Worm (Caenorhabditis elegans) whole organism, L3 larva: ENCODE results near the gene rip-1.
A peak's percentile ranks its signal among the peaks of the same experiment; 100 is the strongest.

Source experiments
- ZK546.5 ChIP-seq: sonication (generic microtip); optimal IDR thresholded peaks from 2 replicates; lab custom pipeline; 2017; ENCODE audit warnings: missing biosample characterization, missing genetic modification characterization
- aly-2 ChIP-seq: fragments of 150-350 bp; optimal IDR thresholded peaks from 2 replicates; lab custom pipeline; 2014; ENCODE audit warnings: missing biosample characterization, missing genetic modification characterization
- ama-1 ChIP-seq: fragments of 150-350 bp; optimal IDR thresholded peaks from 2 replicates; lab custom pipeline; 2018
- ceh-16 ChIP-seq: sonication (generic microtip); optimal IDR thresholded peaks from 2 replicates; lab custom pipeline; 2017; ENCODE audit warnings: missing biosample characterization, missing genetic modification characterization
- ceh-82 ChIP-seq: fragments of 150-350 bp; optimal IDR thresholded peaks from 2 replicates; lab custom pipeline; 2014; ENCODE audit warnings: missing biosample characterization, missing genetic modification characterization
- ceh-9 ChIP-seq: sonication (generic microtip); optimal IDR thresholded peaks from 2 replicates; lab custom pipeline; 2018; ENCODE audit warnings: missing biosample characterization, missing genetic modification characterization
- daf-12 ChIP-seq: fragments of 150-350 bp; optimal IDR thresholded peaks from 2 replicates; lab custom pipeline; 2014; ENCODE audit warnings: missing biosample characterization, missing genetic modification reagents, missing genetic modification characterization
- egl-27 ChIP-seq: sonication (generic microtip); optimal IDR thresholded peaks from 4 replicates; lab custom pipeline; 2017; ENCODE audit warnings: missing biosample characterization, missing genetic modification reagents, missing genetic modification characterization
- egl-5 ChIP-seq: fragments of 150-350 bp; optimal IDR thresholded peaks from 2 replicates; lab custom pipeline; 2017; ENCODE audit warnings: missing biosample characterization, missing genetic modification reagents, missing genetic modification characterization, inconsistent platforms
- elt-1 ChIP-seq: fragments of 150-350 bp; optimal IDR thresholded peaks from 2 replicates; lab custom pipeline; 2014; ENCODE audit warnings: missing biosample characterization, missing genetic modification characterization
- elt-2 ChIP-seq: sonication (generic microtip); optimal IDR thresholded peaks from 2 replicates; lab custom pipeline; 2016; ENCODE audit warnings: missing genetic modification reagents, mild to moderate bottlenecking, missing genetic modification characterization, missing compliant biosample characterization
- elt-3 ChIP-seq, 3 experiments: fragments of 150-350 bp in 1 of 3; sonication (generic microtip) in 2 of 3; optimal IDR thresholded peaks; 2 replicates in 2 of 3; 4 replicates in 1 of 3; lab custom pipeline; 2014 to 2017; ENCODE audit warnings: missing biosample characterization in 3 of 3, missing genetic modification characterization in 3 of 3
- fkh-2 ChIP-seq: fragments of 150-350 bp; optimal IDR thresholded peaks from 2 replicates; lab custom pipeline; 2014; ENCODE audit warnings: missing biosample characterization, missing genetic modification reagents, missing genetic modification characterization
- fos-1 ChIP-seq: fragments of 150-350 bp; optimal IDR thresholded peaks from 2 replicates; lab custom pipeline; 2014; ENCODE audit warnings: missing biosample characterization, missing genetic modification characterization
- hmg-11 ChIP-seq: sonication (generic microtip); optimal IDR thresholded peaks from 2 replicates; lab custom pipeline; 2016; ENCODE audit warnings: missing genetic modification characterization, missing compliant biosample characterization
- jun-1 ChIP-seq: fragments of 150-350 bp; optimal IDR thresholded peaks from 2 replicates; lab custom pipeline; 2014; ENCODE audit warnings: missing biosample characterization, missing genetic modification reagents, missing genetic modification characterization
- lin-39 ChIP-seq: fragments of 150-350 bp; optimal IDR thresholded peaks from 2 replicates; lab custom pipeline; 2018; ENCODE audit warnings: missing biosample characterization, missing genetic modification reagents, missing genetic modification characterization
- lsy-12 ChIP-seq: sonication (generic microtip); optimal IDR thresholded peaks from 2 replicates; lab custom pipeline; 2016; ENCODE audit warnings: mild to moderate bottlenecking, missing genetic modification characterization, missing compliant biosample characterization
- mdl-1 ChIP-seq: fragments of 150-350 bp; optimal IDR thresholded peaks from 2 replicates; lab custom pipeline; 2014; ENCODE audit warnings: missing biosample characterization, missing genetic modification characterization
- mml-1 ChIP-seq: fragments of 150-350 bp; sonication (generic microtip); optimal IDR thresholded peaks from 3 replicates; lab custom pipeline; 2014; ENCODE audit warnings: missing biosample characterization, missing genetic modification characterization
- nhr-11 ChIP-seq: fragments of 150-350 bp; optimal IDR thresholded peaks from 2 replicates; lab custom pipeline; 2014; ENCODE audit warnings: missing biosample characterization, missing genetic modification characterization
- nhr-12 ChIP-seq: fragments of 150-350 bp; optimal IDR thresholded peaks from 2 replicates; lab custom pipeline; 2014; ENCODE audit warnings: missing biosample characterization, missing genetic modification characterization
- nhr-23 ChIP-seq: fragments of 150-350 bp; optimal IDR thresholded peaks from 2 replicates; lab custom pipeline; 2014; ENCODE audit warnings: missing biosample characterization, missing genetic modification reagents, missing genetic modification characterization
- nhr-25 ChIP-seq: sonication (generic microtip); optimal IDR thresholded peaks from 2 replicates; lab custom pipeline; 2017; ENCODE audit warnings: missing biosample characterization, missing genetic modification characterization
- nhr-28 ChIP-seq: fragments of 150-350 bp; optimal IDR thresholded peaks from 2 replicates; lab custom pipeline; 2014; ENCODE audit warnings: missing biosample characterization, missing genetic modification characterization
- nhr-43 ChIP-seq: sonication (generic microtip); optimal IDR thresholded peaks from 2 replicates; lab custom pipeline; 2016; ENCODE audit warnings: mild to moderate bottlenecking, missing genetic modification characterization, missing compliant biosample characterization; ENCODE audit not compliant: poor library complexity, severe bottlenecking
- nhr-76 ChIP-seq: fragments of 150-350 bp; sonication (generic microtip); optimal IDR thresholded peaks from 5 replicates; lab custom pipeline; 2014; ENCODE audit warnings: missing biosample characterization, missing genetic modification characterization
- nhr-77 ChIP-seq: fragments of 150-350 bp; optimal IDR thresholded peaks from 2 replicates; lab custom pipeline; 2014; ENCODE audit warnings: missing biosample characterization, missing genetic modification characterization
- pha-4 ChIP-seq: fragments of 150-350 bp; optimal IDR thresholded peaks from 2 replicates; lab custom pipeline; 2014; ENCODE audit warnings: missing biosample characterization, missing genetic modification reagents, missing genetic modification characterization
- pqm-1 ChIP-seq: fragments of 150-350 bp; optimal IDR thresholded peaks from 2 replicates; lab custom pipeline; 2017; ENCODE audit warnings: missing biosample characterization, missing genetic modification characterization, inconsistent platforms
- sea-2 ChIP-seq: fragments of 150-350 bp; sonication (generic microtip); optimal IDR thresholded peaks from 4 replicates; lab custom pipeline; 2014; ENCODE audit warnings: missing biosample characterization, missing genetic modification reagents, missing genetic modification characterization
- snpc-4 ChIP-seq: fragments of 150-350 bp; optimal IDR thresholded peaks from 2 replicates; lab custom pipeline; 2014; ENCODE audit warnings: missing biosample characterization, missing genetic modification characterization
- tbx-2 ChIP-seq: sonication (generic microtip); optimal IDR thresholded peaks from 2 replicates; lab custom pipeline; 2016; ENCODE audit warnings: mild to moderate bottlenecking, missing genetic modification characterization, missing compliant biosample characterization
- unc-62 ChIP-seq: fragments of 150-350 bp; sonication (generic microtip); optimal IDR thresholded peaks from 4 replicates; lab custom pipeline; 2014; ENCODE audit warnings: missing biosample characterization, missing genetic modification reagents, missing genetic modification characterization
- zag-1 ChIP-seq: fragments of 150-350 bp; optimal IDR thresholded peaks from 2 replicates; lab custom pipeline; 2014; ENCODE audit warnings: missing biosample characterization, missing genetic modification characterization
- ztf-4 ChIP-seq: fragments of 150-350 bp; optimal IDR thresholded peaks from 2 replicates; lab custom pipeline; 2014; ENCODE audit warnings: missing biosample characterization, missing genetic modification characterization

Gene rip-1

DNA sequence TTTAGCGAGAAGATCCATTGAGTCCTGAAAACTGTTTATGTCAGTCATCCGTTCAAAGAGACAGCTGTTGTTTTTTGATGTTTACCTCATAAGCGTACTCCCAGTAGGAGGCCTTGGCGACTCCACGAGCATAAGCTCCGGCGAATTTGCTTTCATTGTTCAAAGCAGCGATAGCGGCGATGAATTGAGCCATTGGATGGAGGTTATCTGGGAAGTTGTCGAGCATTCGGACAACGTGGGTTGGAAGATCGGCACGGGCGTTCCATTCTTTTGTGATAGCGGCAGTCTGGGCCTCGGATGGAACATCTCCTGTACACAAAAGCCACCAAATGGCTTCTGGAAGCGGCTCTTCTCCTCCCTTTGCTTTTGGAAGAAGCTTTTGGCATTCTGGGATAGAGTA is 42.7 kb downstream of the rip-1 start:
- TF ChIP-seq nhr-25 (tag; lab: Kevin White, UChicago) (no peak), pha-4 (tag; lab: Kevin White, UChicago) (no peak), egl-27 (tag; lab: Kevin White, UChicago) (no peak), ceh-9 (tag; lab: Kevin White, UChicago) (no peak), ama-1 (peak; percentile 76), hmg-11 (tag; lab: Kevin White, UChicago) (no peak), pqm-1 (tag; lab: Kevin White, UChicago) (no peak), mml-1 (tag; lab: Kevin White, UChicago) (no peak), ZK546.5 (no peak), mdl-1 (tag; lab: Kevin White, UChicago) (no peak), nhr-76 (no peak), nhr-43 (tag; lab: Kevin White, UChicago) (peak; percentile 33)

DNA sequence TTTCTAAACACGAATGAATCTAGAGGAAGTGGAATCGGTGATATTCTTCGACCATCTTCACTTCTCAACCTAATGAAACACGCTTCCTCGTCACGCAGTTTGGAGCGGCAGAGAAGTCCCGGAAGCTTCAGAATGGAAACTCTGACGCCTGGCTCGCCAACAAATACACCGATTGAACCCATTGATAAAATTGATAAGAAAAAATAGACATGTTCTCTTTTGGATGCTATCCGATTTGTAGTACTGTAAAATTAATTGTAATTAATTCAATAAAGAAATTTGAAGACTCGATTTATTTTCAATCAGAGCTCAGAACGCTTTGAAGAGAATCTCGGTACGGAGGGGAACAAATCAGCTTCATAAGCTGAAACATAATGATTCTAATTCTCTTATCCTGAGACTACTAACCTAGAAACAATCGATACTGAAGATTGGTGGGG is 44.0 kb downstream of the rip-1 start:
- TF ChIP-seq elt-3 (tag; optimal IDR thresholded peaks at IDR 0.05; lab: Kevin White, UChicago), result no peak
- TF ChIP-seq ZK546.5, result no peak
- no peak for TF ChIP-seq zag-1 (tag; lab: Kevin White, UChicago)
- no peak for TF ChIP-seq unc-62
- no peak for TF ChIP-seq nhr-28 (tag; lab: Kevin White, UChicago)
- TF ChIP-seq egl-5 (tag; lab: Kevin White, UChicago), result no peak
- TF ChIP-seq lin-39, result no peak
- TF ChIP-seq pqm-1 (tag; lab: Kevin White, UChicago), result no peak
- TF ChIP-seq ceh-82 (tag; lab: Kevin White, UChicago), result peak; percentile 46
- no peak for TF ChIP-seq nhr-77
- TF ChIP-seq aly-2 (tag; lab: Kevin White, UChicago), result peak; percentile 77
- TF ChIP-seq hmg-11 (tag; lab: Kevin White, UChicago), result no peak
- TF ChIP-seq nhr-12 (tag; lab: Kevin White, UChicago), result no peak
- peak; percentile 15 for TF ChIP-seq nhr-23
- peak; percentile 35 for TF ChIP-seq pha-4 (tag; lab: Kevin White, UChicago)
- peak; percentile 13 for TF ChIP-seq tbx-2 (tag; lab: Kevin White, UChicago)
- TF ChIP-seq nhr-76, result no peak
- TF ChIP-seq sea-2 (GFP tag; lab: Kevin White, UChicago), result no peak
- no peak for TF ChIP-seq snpc-4 (tag; lab: Kevin White, UChicago)
- TF ChIP-seq nhr-43 (tag; lab: Kevin White, UChicago), result peak; percentile 75
- peak; percentile 38 for TF ChIP-seq fos-1
- no peak for TF ChIP-seq mdl-1 (tag; lab: Kevin White, UChicago)
- TF ChIP-seq ztf-4 (tag; lab: Kevin White, UChicago), result no peak
- TF ChIP-seq daf-12 (tag; lab: Kevin White, UChicago), result no peak
- TF ChIP-seq egl-27 (tag; lab: Kevin White, UChicago), result no peak
- TF ChIP-seq fkh-2 (tag; lab: Kevin White, UChicago), result no peak
- TF ChIP-seq ceh-9 (tag; lab: Kevin White, UChicago), result no peak
- TF ChIP-seq elt-2 (tag; lab: Kevin White, UChicago), result peak; percentile 74
- no peak for TF ChIP-seq ceh-16 (tag; lab: Kevin White, UChicago)
- peak; percentile 97 for TF ChIP-seq ama-1
- no peak for TF ChIP-seq nhr-11 (tag; lab: Kevin White, UChicago)
- no peak for TF ChIP-seq elt-1 (tag; lab: Kevin White, UChicago)
- peak; percentile 78 for TF ChIP-seq lsy-12 (tag; lab: Kevin White, UChicago)
- peak; percentile 79 for TF ChIP-seq jun-1 (tag; lab: Kevin White, UChicago)

DNA sequence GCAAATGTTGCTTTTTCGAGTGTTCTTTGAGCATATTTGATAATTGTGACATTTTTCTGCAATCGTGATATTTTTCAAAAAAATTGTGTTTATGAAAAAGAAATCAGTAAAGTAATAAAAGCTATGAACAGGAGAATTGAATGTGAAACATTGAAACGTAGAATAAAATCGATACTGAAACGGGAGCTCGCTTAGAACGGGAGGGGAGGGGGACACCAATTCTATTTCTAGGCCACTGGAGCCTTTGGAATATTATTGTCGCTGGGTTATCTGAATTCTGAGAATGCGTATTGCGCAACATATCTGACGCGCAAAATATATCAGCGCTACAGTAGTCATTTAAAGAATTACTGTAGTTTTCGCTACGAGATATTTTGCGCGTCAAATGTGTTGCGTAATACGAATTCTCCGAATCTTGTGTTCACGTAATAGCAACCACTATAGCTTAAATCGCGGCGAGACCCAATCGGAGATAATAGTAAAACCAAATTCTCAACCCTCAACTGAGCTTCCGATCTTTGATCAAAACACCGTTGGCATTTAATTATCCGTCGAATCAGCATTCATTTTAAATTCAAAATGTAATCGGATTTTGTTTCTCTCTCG is 46.5 kb downstream of the rip-1 start, which contains the start of the genes blos-1 and best-18:
blos-1 (minus strand) TSS at position 58 of the 606 bp plus-strand sequence.
best-18 (plus strand) TSS at position 508 of the 606 bp plus-strand sequence.
- TF ChIP-seq pha-4 (tag; lab: Kevin White, UChicago) (peak; percentile 8), jun-1 (tag; lab: Kevin White, UChicago) (no peak), ceh-82 (tag; lab: Kevin White, UChicago) (no peak), elt-2 (tag; lab: Kevin White, UChicago) (peak; percentile 13)

DNA sequence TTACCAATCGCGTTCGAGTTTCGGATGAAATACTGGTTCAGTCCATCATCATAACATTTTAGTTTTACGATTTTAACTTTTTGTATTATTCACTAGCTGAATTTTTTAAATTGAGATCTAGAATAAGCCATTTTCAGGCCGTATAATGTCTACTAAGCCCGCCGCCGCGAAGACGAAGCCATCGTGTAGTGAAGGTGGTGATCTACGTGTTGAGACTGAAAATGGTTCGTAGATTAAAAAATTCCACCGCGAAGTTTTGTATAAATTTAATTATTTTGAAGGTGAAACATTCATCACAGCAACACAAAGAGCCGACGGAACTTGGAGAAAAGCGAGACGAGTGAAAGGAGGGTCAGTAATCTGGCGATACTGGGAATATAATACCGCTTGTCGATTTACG is 48.8 kb downstream of the rip-1 start, which contains the start of gene T20G5.9:
T20G5.9 (plus strand) TSS at position 138 of the 400 bp plus-strand sequence.
- TF ChIP-seq aly-2 (tag; lab: Kevin White, UChicago) (peak; percentile 69), hmg-11 (tag; lab: Kevin White, UChicago) (peak; percentile 8), lin-39 (no peak), nhr-76 (no peak), ama-1 (peak; percentile 33)
- TF ChIP-seq, all 47 proteins: peak for 3
